1 fruit fly cellular context compared by ENCODE assay signal in the genomic region with DNA sequence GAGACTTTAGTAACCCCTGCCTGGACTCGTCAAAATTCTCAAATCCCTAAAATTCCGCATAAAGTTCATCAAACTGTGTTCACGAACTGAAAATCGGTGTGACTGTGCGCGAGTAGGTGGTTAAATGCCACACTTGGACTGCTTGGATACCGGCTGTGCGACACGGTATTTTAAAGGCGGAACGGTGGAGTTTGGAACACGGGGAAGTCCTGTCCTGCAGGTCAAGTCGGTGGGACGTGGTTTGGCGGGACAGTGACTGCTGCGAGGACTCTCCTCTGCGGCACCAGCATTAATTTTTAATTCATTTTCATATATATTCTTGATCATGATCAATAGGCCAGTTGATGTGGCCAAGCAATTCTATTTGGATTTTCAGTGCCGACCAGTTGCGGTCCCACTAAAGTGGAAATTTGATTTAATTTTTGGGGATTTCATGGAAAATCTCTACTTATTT.
TF ChIP-seq lines count a peak whose summit lies in the region.

A gene (minus strand): TSS at position 96 of the 454 bp plus-strand sequence.
A gene (plus strand): TSS at position 223 of the 454 bp plus-strand sequence.

TF ChIP-seq in whole organism, embryonic, 481 proteins besides CTCF, POLR2A, EP300 and RAD21 (continued from another document):
- TF ChIP-seq Ravus (GFP tag; IDR thresholded peaks at IDR 0.05; lab: Robert Waterston, UW) (no peak), unc-4 (GFP tag; IDR thresholded peaks at IDR 0.05; lab: Robert Waterston, UW; ENCODE audit: partially characterized antibody) (no peak), CG9797 (GFP tag; optimal IDR thresholded peaks at IDR 0.05; lab: Kevin White, UChicago) (peak; percentile 92), Ets97D (GFP tag; optimal IDR thresholded peaks at IDR 0.05; lab: Kevin White, UChicago) (peak; percentile 53), CG42726 (GFP tag; IDR thresholded peaks at IDR 0.05; lab: Robert Waterston, UW; ENCODE audit: partially characterized antibody) (no peak), amos (GFP tag; IDR thresholded peaks at IDR 0.05; lab: Robert Waterston, UW; ENCODE audit: partially characterized antibody) (peak; percentile 34), MTF-1 (GFP tag; optimal IDR thresholded peaks at IDR 0.05; lab: Kevin White, UChicago; ENCODE audit: borderline replicate concordance) (no peak), trem (tag; optimal IDR thresholded peaks at IDR 0.05; lab: Kevin White, UChicago) (peak; percentile 74), crp (GFP tag; optimal IDR thresholded peaks at IDR 0.05; lab: Kevin White, UChicago) (peak in 1 of 2 experiments; percentile 57), Sin3A (optimal IDR thresholded peaks at IDR 0.05; lab: Kevin White, UChicago) (peak; percentile 93), CG12659 (GFP tag; optimal IDR thresholded peaks at IDR 0.05; lab: Kevin White, UChicago) (peak; percentile 81), CG10267 (tag; optimal IDR thresholded peaks at IDR 0.05; lab: Kevin White, UChicago) (peak; percentile 16), fd64A (GFP tag; optimal IDR thresholded peaks at IDR 0.05; lab: Kevin White, UChicago) (no peak), Opbp (GFP tag; IDR thresholded peaks at IDR 0.05; lab: Robert Waterston, UW; ENCODE audit: partially characterized antibody) (peak; percentile 46; the same call in 2 of the 3 replicates), CG31365 (tag; optimal IDR thresholded peaks at IDR 0.05; lab: Kevin White, UChicago) (peak; percentile 89), CG6654 (GFP tag; optimal IDR thresholded peaks at IDR 0.05; lab: Kevin White, UChicago) (peak; percentile 67), CoRest (tag; optimal IDR thresholded peaks at IDR 0.05; lab: Kevin White, UChicago) (peak; percentile 52), stwl (tag; optimal IDR thresholded peaks at IDR 0.05; lab: Kevin White, UChicago) (peak; percentile 44), gfzf (GFP tag; optimal IDR thresholded peaks at IDR 0.05; lab: Kevin White, UChicago) (peak; percentile 95), CG4617 (GFP tag; optimal IDR thresholded peaks at IDR 0.05; lab: Kevin White, UChicago; ENCODE audit: borderline replicate concordance) (peak; percentile 87), insv (GFP tag; optimal IDR thresholded peaks at IDR 0.05; lab: Kevin White, UChicago) (peak in 1 of 2 experiments; percentile 30), hkb (optimal IDR thresholded peaks at IDR 0.05; lab: Kevin White, UChicago) (peak; percentile 70), hkb (GFP tag; IDR thresholded peaks at IDR 0.05; lab: Robert Waterston, UW) (no peak), pzg (GFP tag; optimal IDR thresholded peaks at IDR 0.05; lab: Kevin White, UChicago) (peak; percentile 89), CG2712 (tag; optimal IDR thresholded peaks at IDR 0.05; lab: Kevin White, UChicago) (peak; percentile 19), CG1602 (GFP tag; optimal IDR thresholded peaks at IDR 0.05; lab: Kevin White, UChicago) (no peak), nmo (GFP tag; optimal IDR thresholded peaks at IDR 0.05; lab: Kevin White, UChicago) (peak; percentile 68), nerfin-1 (tag; optimal IDR thresholded peaks at IDR 0.05; lab: Kevin White, UChicago) (peak; percentile 9), CG14710 (tag; optimal IDR thresholded peaks at IDR 0.05; lab: Kevin White, UChicago) (peak; percentile 93), pfk (GFP tag; optimal IDR thresholded peaks at IDR 0.05; lab: Kevin White, UChicago) (peak; percentile 96), Nf-YC (tag; optimal IDR thresholded peaks at IDR 0.05; lab: Kevin White, UChicago) (peak; percentile 26), D (optimal IDR thresholded peaks at IDR 0.05; lab: Kevin White, UChicago) (peak; percentile 51), D (GFP tag; optimal IDR thresholded peaks at IDR 0.05; lab: Kevin White, UChicago) (no peak), CG2678 (tag; optimal IDR thresholded peaks at IDR 0.05; lab: Kevin White, UChicago) (no peak), Dp (GFP tag; optimal IDR thresholded peaks at IDR 0.05; lab: Kevin White, UChicago) (peak; percentile 44), CG2116 (GFP tag; optimal IDR thresholded peaks at IDR 0.05; lab: Kevin White, UChicago) (peak; percentile 21), CG30020 (tag; optimal IDR thresholded peaks at IDR 0.05; lab: Kevin White, UChicago) (peak; percentile 62), CG8290 (GFP tag; optimal IDR thresholded peaks at IDR 0.05; lab: Kevin White, UChicago) (peak; percentile 10), CG8290 (tag; optimal IDR thresholded peaks at IDR 0.05; lab: Kevin White, UChicago) (no peak), phol (tag; optimal IDR thresholded peaks at IDR 0.05; lab: Kevin White, UChicago) (peak; percentile 7), maf-S (GFP tag; optimal IDR thresholded peaks at IDR 0.05; lab: Kevin White, UChicago) (no peak), row (GFP tag; IDR thresholded peaks at IDR 0.05; lab: Robert Waterston, UW) (peak; percentile 63), mam (GFP tag; optimal IDR thresholded peaks at IDR 0.05; lab: Kevin White, UChicago) (no peak), YL-1 (GFP tag; optimal IDR thresholded peaks at IDR 0.05; lab: Kevin White, UChicago) (peak; percentile 55), CG17186 (GFP tag; optimal IDR thresholded peaks at IDR 0.05; lab: Kevin White, UChicago) (peak; percentile 31), CG9727 (GFP tag; optimal IDR thresholded peaks at IDR 0.05; lab: Kevin White, UChicago) (peak; percentile 7), CG17361 (GFP tag; IDR thresholded peaks at IDR 0.05; lab: Robert Waterston, UW) (0 out of 3 replicates have a peak, but pooled peaks have one; percentile 17), knrl (GFP tag; IDR thresholded peaks at IDR 0.05; lab: Robert Waterston, UW; ENCODE audit: partially characterized antibody) (peak; percentile 33; the same call in 1 of the 3 replicates), CG1603 (tag; optimal IDR thresholded peaks at IDR 0.05; lab: Kevin White, UChicago) (peak; percentile 67), MBD-R2 (GFP tag; IDR thresholded peaks at IDR 0.05; lab: Robert Waterston, UW) (peak; percentile 89), CG3847 (GFP tag; IDR thresholded peaks at IDR 0.05; lab: Robert Waterston, UW) (0 out of 2 replicates have a peak, but pooled peaks have one; percentile 23), CG15514 (GFP tag; optimal IDR thresholded peaks at IDR 0.05; lab: Kevin White, UChicago) (peak; percentile 57), HmgZ (tag; optimal IDR thresholded peaks at IDR 0.05; lab: Kevin White, UChicago) (peak; percentile 35), CG13287 (GFP tag; IDR thresholded peaks at IDR 0.05; lab: Robert Waterston, UW; ENCODE audit: partially characterized antibody) (peak; percentile 32; the same call in 1 of the 2 replicates)
